Worm (Caenorhabditis elegans) whole organism, L4 larva: ENCODE results near the gene C25H3.3.

Experiments used
- T20F7.1 ChIP-seq: fragments of 200-800 bp; sonication (Bioruptor generic); optimal IDR thresholded peaks from 2 replicates; lab custom pipeline; 2018; ENCODE audit warnings: mild to moderate bottlenecking, missing genetic modification characterization, missing compliant biosample characterization
- ama-1 ChIP-seq: fragments of 150-350 bp; optimal IDR thresholded peaks from 2 replicates; lab custom pipeline; 2014; ENCODE audit warnings: inconsistent platforms, mixed read lengths
- lin-13 ChIP-seq: fragments of 150-350 bp; optimal IDR thresholded peaks from 2 replicates; lab custom pipeline; 2014; ENCODE audit warnings: missing biosample characterization, missing genetic modification reagents, missing genetic modification characterization
- lsy-2 ChIP-seq, 2 experiments: fragments of 150-350 bp in 1 of 2; sonication (generic microtip) in 1 of 2; optimal IDR thresholded peaks; 2 replicates each; lab custom pipeline; 2014 to 2017; ENCODE audit warnings: missing biosample characterization in 2 of 2, missing genetic modification characterization in 2 of 2
- mxl-2 ChIP-seq: fragments of 200-800 bp; sonication (Bioruptor generic); conservative IDR thresholded peaks from 2 replicates; pipeline ENCODE4 v1.3.6; 2022; ENCODE audit warnings: missing genetic modification reagents, missing genetic modification characterization, missing compliant biosample characterization
- mxl-3 ChIP-seq: fragments of 200-800 bp; sonication (Bioruptor generic); optimal IDR thresholded peaks from 2 replicates; lab custom pipeline; 2018; ENCODE audit warnings: mild to moderate bottlenecking, missing genetic modification characterization, missing compliant biosample characterization
- nhr-42 ChIP-seq: fragments of 200-800 bp; sonication (Bioruptor generic); IDR thresholded peaks from 2 replicates; pipeline ENCODE4 v1.3.6; 2022; ENCODE audit warnings: missing genetic modification characterization, missing compliant biosample characterization
- nhr-77 ChIP-seq: fragments of 150-350 bp; optimal IDR thresholded peaks from 2 replicates; lab custom pipeline; 2014; ENCODE audit warnings: missing biosample characterization, missing genetic modification characterization
- sdz-12 ChIP-seq: fragments of 200-800 bp; sonication (Bioruptor generic); optimal IDR thresholded peaks from 2 replicates; lab custom pipeline; 2018; ENCODE audit warnings: mild to moderate bottlenecking, missing genetic modification characterization, missing compliant biosample characterization
- unc-39 ChIP-seq: sonication (generic microtip); optimal IDR thresholded peaks from 2 replicates; lab custom pipeline; 2017; ENCODE audit warnings: missing biosample characterization, missing genetic modification characterization

- TF ChIP-seq ama-1 (peak; percentile 53), sdz-12 (no peak), nhr-42 (no peak), lsy-2 (tag; optimal IDR thresholded peaks at IDR 0.05; lab: Kevin White, UChicago) (no peak), T20F7.1 (GFP tag; lab: Kevin White, UChicago) (no peak), lin-13 (no peak), nhr-77 (peak; percentile 37), unc-39 (tag; lab: Kevin White, UChicago) (no peak), mxl-2 (GFP tag; lab: Robert Waterston, UW) (no peak), mxl-3 (GFP tag; lab: Kevin White, UChicago) (peak; percentile 54)
Measured at ce11 chrII:5688959-5689358, 5.0 kb upstream of the C25H3.3 start, which contains the start of gene C25H3.11.
